Fruit fly (Drosophila melanogaster) Kc167 (cell line): ENCODE data around the gene CG14200.

ENCODE experiments used
- Myc ChIP-seq: fragments of >200 bp; optimal IDR thresholded peaks from 2 replicates; lab custom pipeline; 2017; ENCODE audit warnings: missing external identifiers
- h ChIP-seq: fragments of >200 bp; optimal IDR thresholded peaks from 3 replicates; lab custom pipeline; 2018; ENCODE audit warnings: missing external identifiers
- psq ChIP-seq: fragments of >200 bp; optimal IDR thresholded peaks from 2 replicates; lab custom pipeline; 2017; ENCODE audit warnings: missing external identifiers

- TF ChIP-seq Myc (no peak), psq (lab: Kevin White, UChicago) (no peak), h (lab: Kevin White, UChicago) (no peak)
Measured at dm6 chrX:19546658-19547038, 51.3 kb downstream of the CG14200 start.
